Fruit fly (Drosophila melanogaster) whole organism, embryonic: ENCODE measurements around the gene CG42258.

ENCODE experiments used
- CG10543 ChIP-seq: fragments of 200-800 bp; sonication (Bioruptor generic); optimal IDR thresholded peaks from 3 replicates; lab custom pipeline; 2017; ENCODE audit warnings: missing biosample characterization, mild to moderate bottlenecking, missing genetic modification characterization, moderate library complexity
- CG12236 ChIP-seq: fragments of 200-800 bp; sonication (Bioruptor generic); optimal IDR thresholded peaks from 2 replicates; lab custom pipeline; 2016; ENCODE audit warnings: missing biosample characterization, missing genetic modification characterization
- CG12769 ChIP-seq: fragments of 200-800 bp; sonication (Bioruptor generic); optimal IDR thresholded peaks from 2 replicates; lab custom pipeline; 2019; ENCODE audit warnings: missing biosample characterization, mild to moderate bottlenecking, missing genetic modification characterization, moderate library complexity
- CG14860 ChIP-seq: fragments of 200-800 bp; sonication (Bioruptor generic); IDR thresholded peaks from 3 replicates; pipeline ENCODE4 v1.3.6; 2022; ENCODE audit warnings: missing biosample characterization, missing genetic modification characterization; ENCODE audit not compliant: partially characterized antibody
- CG15011 ChIP-seq: fragments of 200-800 bp; sonication (Bioruptor generic); optimal IDR thresholded peaks from 3 replicates; lab custom pipeline; 2018; ENCODE audit warnings: missing biosample characterization, mild to moderate bottlenecking, missing genetic modification characterization
- CG15696 ChIP-seq: fragments of 200-800 bp; sonication (Bioruptor generic); optimal IDR thresholded peaks from 2 replicates; lab custom pipeline; 2019; ENCODE audit warnings: missing biosample characterization, mild to moderate bottlenecking, missing genetic modification characterization, moderate library complexity
- CG2202 ChIP-seq: fragments of 200-800 bp; sonication (Bioruptor generic); optimal IDR thresholded peaks from 2 replicates; lab custom pipeline; 2018; ENCODE audit warnings: missing biosample characterization, mild to moderate bottlenecking, missing genetic modification characterization
- CG2678 ChIP-seq: fragments of 200-800 bp; sonication (Bioruptor generic); optimal IDR thresholded peaks from 3 replicates; lab custom pipeline; 2019; ENCODE audit warnings: missing biosample characterization, mild to moderate bottlenecking, missing genetic modification characterization, moderate library complexity
- CG9215 ChIP-seq: fragments of 200-800 bp; sonication (Bioruptor generic); IDR thresholded peaks from 2 replicates; pipeline ENCODE4 v1.3.6; 2022; ENCODE audit warnings: missing biosample characterization, missing genetic modification characterization
- CTCF ChIP-seq: fragments of 200-800 bp; sonication (Bioruptor generic); optimal IDR thresholded peaks from 2 replicates; lab custom pipeline; 2017; ENCODE audit warnings: missing biosample characterization, mild to moderate bottlenecking, missing genetic modification characterization, moderate library complexity
- Dip2 ChIP-seq: fragments of 200-800 bp; sonication (Bioruptor generic); IDR thresholded peaks from 2 replicates; pipeline ENCODE4 v1.3.6; 2022; ENCODE audit warnings: missing biosample characterization, missing genetic modification characterization
- Dp ChIP-seq: fragments of 200-800 bp; sonication (Bioruptor generic); optimal IDR thresholded peaks from 2 replicates; lab custom pipeline; 2018; ENCODE audit warnings: missing biosample characterization, mild to moderate bottlenecking, missing genetic modification characterization, moderate library complexity
- Ets65A ChIP-seq: fragments of 200-800 bp; sonication (Bioruptor generic); peaks from one replicate; lab custom pipeline; 2016; ENCODE audit warnings: missing biosample characterization, missing genetic modification characterization
- H15 ChIP-seq: fragments of 200-800 bp; sonication (Bioruptor generic); IDR thresholded peaks from 3 replicates; pipeline ENCODE4 v1.3.6; 2022; ENCODE audit warnings: missing biosample characterization, missing genetic modification characterization
- Lpt ChIP-seq: fragments of >200 bp; optimal IDR thresholded peaks from 2 replicates; lab custom pipeline; 2018; ENCODE audit warnings: missing biosample characterization, missing genetic modification characterization
- MTF-1 ChIP-seq: fragments of 200-800 bp; sonication (Bioruptor generic); optimal IDR thresholded peaks from 2 replicates; lab custom pipeline; 2018; ENCODE audit warnings: missing biosample characterization, mild to moderate bottlenecking, missing genetic modification characterization, borderline replicate concordance
- Myb ChIP-seq: fragments of 200-800 bp; sonication (Bioruptor generic); optimal IDR thresholded peaks from 2 replicates; lab custom pipeline; 2016; ENCODE audit warnings: missing biosample characterization, missing genetic modification characterization
- Sox102F ChIP-seq: fragments of 200-800 bp; sonication (Bioruptor generic); optimal IDR thresholded peaks from 2 replicates; lab custom pipeline; 2018; ENCODE audit warnings: missing biosample characterization, mild to moderate bottlenecking, missing genetic modification characterization, moderate library complexity
- Trl ChIP-seq, 3 experiments: fragments of >200 bp in 2 of 3; fragments of 200-800 bp in 1 of 3; sonication (Bioruptor generic) in 1 of 3; optimal IDR thresholded peaks; 2 replicates in 1 of 3; 3 replicates in 2 of 3; lab custom pipeline; 2016 to 2017; ENCODE audit warnings: missing biosample characterization in 1 of 3, missing genetic modification characterization in 1 of 3
- ab ChIP-seq: fragments of 200-800 bp; sonication (Bioruptor generic); optimal IDR thresholded peaks from 2 replicates; lab custom pipeline; 2016; ENCODE audit warnings: missing biosample characterization, missing genetic modification characterization
- ac ChIP-seq: fragments of 200-800 bp; sonication (Bioruptor generic); optimal IDR thresholded peaks from 3 replicates; lab custom pipeline; 2017; ENCODE audit warnings: missing biosample characterization, mild to moderate bottlenecking, missing genetic modification characterization
- ara ChIP-seq: fragments of 200-800 bp; sonication (Bioruptor generic); IDR thresholded peaks from 2 replicates; pipeline ENCODE4 v1.3.6; 2022; ENCODE audit warnings: missing biosample characterization, missing genetic modification characterization
- ci ChIP-seq: fragments of 200-800 bp; sonication (Bioruptor generic); IDR thresholded peaks from 3 replicates; pipeline ENCODE4 v1.3.6; 2022; ENCODE audit warnings: missing biosample characterization, missing genetic modification characterization
- crol ChIP-seq: fragments of 200-800 bp; sonication (Bioruptor generic); IDR thresholded peaks from 2 replicates; pipeline ENCODE4 v1.3.6; 2022; ENCODE audit warnings: missing biosample characterization, missing genetic modification characterization
- fd102C ChIP-seq: fragments of 200-800 bp; sonication (Bioruptor generic); optimal IDR thresholded peaks from 2 replicates; lab custom pipeline; 2018; ENCODE audit warnings: missing biosample characterization, mild to moderate bottlenecking, missing genetic modification characterization, moderate library complexity
- fru ChIP-seq: fragments of >200 bp; optimal IDR thresholded peaks from 2 replicates; lab custom pipeline; 2017
- gem ChIP-seq: fragments of 200-800 bp; sonication (Bioruptor generic); optimal IDR thresholded peaks from 2 replicates; lab custom pipeline; 2019; ENCODE audit warnings: missing biosample characterization, mild to moderate bottlenecking, missing genetic modification characterization, moderate library complexity
- her ChIP-seq: fragments of 200-800 bp; sonication (Bioruptor generic); optimal IDR thresholded peaks from 2 replicates; lab custom pipeline; 2016; ENCODE audit warnings: missing biosample characterization, missing genetic modification characterization
- kah ChIP-seq: fragments of 200-800 bp; sonication (Bioruptor generic); optimal IDR thresholded peaks from 2 replicates; lab custom pipeline; 2018; ENCODE audit warnings: missing biosample characterization, mild to moderate bottlenecking, missing genetic modification characterization
- nau ChIP-seq: fragments of 200-800 bp; sonication (Bioruptor generic); optimal IDR thresholded peaks from 3 replicates; lab custom pipeline; 2017; ENCODE audit warnings: missing biosample characterization, mild to moderate bottlenecking, missing genetic modification characterization, missing genetic modification reagents
- onecut ChIP-seq: fragments of 200-800 bp; sonication (Bioruptor generic); IDR thresholded peaks from 2 replicates; pipeline ENCODE4 v1.3.6; 2022; ENCODE audit warnings: missing biosample characterization, missing genetic modification characterization
- psq ChIP-seq: fragments of 200-800 bp; sonication (Bioruptor generic); optimal IDR thresholded peaks from 2 replicates; lab custom pipeline; 2017; ENCODE audit warnings: missing biosample characterization, missing genetic modification characterization
- ro ChIP-seq: fragments of 200-800 bp; sonication (Bioruptor generic); IDR thresholded peaks from 2 replicates; pipeline ENCODE4 v1.3.6; 2022; ENCODE audit warnings: missing biosample characterization, missing genetic modification characterization
- sd ChIP-seq: fragments of 200-800 bp; sonication (Bioruptor generic); optimal IDR thresholded peaks from 3 replicates; lab custom pipeline; 2018; ENCODE audit warnings: missing biosample characterization, mild to moderate bottlenecking, missing genetic modification characterization, moderate library complexity
- so ChIP-seq: fragments of 200-800 bp; sonication (Bioruptor generic); IDR thresholded peaks from 3 replicates; pipeline ENCODE4 v1.3.6; 2022; ENCODE audit warnings: missing biosample characterization, missing genetic modification characterization
- stc ChIP-seq: fragments of 200-800 bp; sonication (Bioruptor generic); IDR thresholded peaks from 2 replicates; pipeline ENCODE4 v1.3.6; 2022; ENCODE audit warnings: missing biosample characterization, missing genetic modification characterization
- stwl ChIP-seq: fragments of 200-800 bp; sonication (Bioruptor generic); optimal IDR thresholded peaks from 3 replicates; lab custom pipeline; 2018; ENCODE audit warnings: missing biosample characterization, mild to moderate bottlenecking, missing genetic modification characterization, moderate library complexity
- trem ChIP-seq: fragments of 200-800 bp; optimal IDR thresholded peaks from 3 replicates; lab custom pipeline; 2019; ENCODE audit warnings: missing biosample characterization, mild to moderate bottlenecking, missing genetic modification characterization, moderate library complexity
- tx ChIP-seq: fragments of 200-800 bp; sonication (Bioruptor generic); optimal IDR thresholded peaks from 2 replicates; lab custom pipeline; 2016; ENCODE audit warnings: missing biosample characterization, missing genetic modification characterization
- vvl ChIP-seq: fragments of 200-800 bp; sonication (Bioruptor generic); IDR thresholded peaks from 2 replicates; pipeline ENCODE4 v1.3.6; 2022; ENCODE audit warnings: missing biosample characterization, missing genetic modification characterization

Gene CG42258

DNA sequence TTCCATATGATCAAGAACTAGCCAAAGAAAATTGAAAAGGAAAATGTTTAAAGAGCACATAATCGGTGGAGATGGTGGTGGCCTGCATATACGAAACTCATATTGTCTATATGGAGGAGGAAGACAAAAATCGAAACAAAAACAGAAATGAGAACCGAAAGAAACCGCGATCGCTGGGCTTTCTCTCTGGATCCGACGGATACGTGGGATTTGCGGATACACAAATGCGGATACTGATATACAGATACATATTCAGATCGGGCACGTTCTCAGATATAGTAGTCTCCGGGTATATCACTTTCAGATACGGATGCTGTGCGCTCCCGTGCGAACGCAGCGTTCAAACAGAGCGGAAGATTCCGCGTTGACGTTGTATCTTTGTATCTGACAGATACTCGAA lies 31.4 kb upstream of the CG42258 start, which contains the start of gene Pkcdelta:
Gene Pkcdelta, plus strand, starts transcription at position 301 of the 400 bp plus-strand sequence.
- peak; percentile 63; the same call in 1 of the 3 replicates for TF ChIP-seq so (GFP tag; lab: Robert Waterston, UW)
- no peak for TF ChIP-seq fd102C (GFP tag; lab: Kevin White, UChicago)
- no peak for TF ChIP-seq ac (GFP tag; lab: Kevin White, UChicago)
- peak; percentile 5 for TF ChIP-seq Ets65A (GFP tag; lab: Kevin White, UChicago)
- peak in 1 of 2 experiments; percentile 43 for TF ChIP-seq Trl (optimal IDR thresholded peaks at IDR 0.05; lab: Kevin White, UChicago)
- TF ChIP-seq Trl (GFP tag; optimal IDR thresholded peaks at IDR 0.05; lab: Kevin White, UChicago): no peak
- TF ChIP-seq, all 482 proteins: peak for 3

DNA sequence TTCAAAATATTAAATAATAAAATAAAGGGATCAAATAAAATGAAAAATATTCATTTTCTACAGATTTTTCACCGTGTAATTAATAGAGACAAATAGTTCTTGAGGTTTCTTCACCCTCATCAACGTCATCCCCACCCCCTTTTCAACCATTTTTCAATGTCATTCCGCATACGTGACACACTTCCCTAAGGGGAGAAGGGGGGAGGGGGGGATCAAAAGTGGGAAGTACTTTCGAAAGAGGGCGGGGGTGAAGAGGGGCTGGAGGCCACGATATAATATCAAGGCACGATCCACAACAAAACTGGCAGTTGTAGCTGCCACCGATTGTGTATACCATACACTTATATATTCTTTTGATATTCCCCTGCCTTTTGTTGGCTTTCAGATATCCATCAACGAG lies 28.7 kb upstream of the CG42258 start:
- TF ChIP-seq Dp (GFP tag; lab: Kevin White, UChicago) (no peak), CG12236 (GFP tag; lab: Kevin White, UChicago) (no peak), Sox102F (GFP tag; lab: Kevin White, UChicago) (no peak), fru (lab: Kevin White, UChicago) (no peak), gem (tag; lab: Kevin White, UChicago) (peak; percentile 8), ara (GFP tag; lab: Robert Waterston, UW) (no peak), stwl (tag; lab: Kevin White, UChicago) (no peak), CG15011 (GFP tag; lab: Kevin White, UChicago) (no peak), Myb (GFP tag; lab: Kevin White, UChicago) (no peak), ab (GFP tag; lab: Kevin White, UChicago) (no peak), ci (GFP tag; lab: Robert Waterston, UW) (no peak), CG15696 (tag; lab: Kevin White, UChicago) (no peak), CG2202 (tag; lab: Kevin White, UChicago) (no peak), vvl (GFP tag; lab: Robert Waterston, UW) (no peak), her (GFP tag; lab: Kevin White, UChicago) (no peak), kah (GFP tag; lab: Kevin White, UChicago) (no peak), Lpt (GFP tag; lab: Kevin White, UChicago) (no peak), tx (GFP tag; lab: Kevin White, UChicago) (no peak), ro (no peak), CG10543 (GFP tag; lab: Kevin White, UChicago) (no peak), CG12769 (peak; percentile 87), H15 (GFP tag; lab: Robert Waterston, UW) (no peak), psq (GFP tag; lab: Kevin White, UChicago) (no peak), crol (GFP tag; lab: Robert Waterston, UW) (peak; percentile 69), CG2678 (tag; lab: Kevin White, UChicago) (no peak), MTF-1 (GFP tag; lab: Kevin White, UChicago) (no peak), CG9215 (GFP tag; lab: Robert Waterston, UW) (no peak), nau (GFP tag; lab: Kevin White, UChicago) (no peak), sd (tag; lab: Kevin White, UChicago) (peak; percentile 70), trem (no peak), CG14860 (GFP tag; lab: Robert Waterston, UW) (no peak), stc (GFP tag; lab: Robert Waterston, UW) (no peak)

DNA sequence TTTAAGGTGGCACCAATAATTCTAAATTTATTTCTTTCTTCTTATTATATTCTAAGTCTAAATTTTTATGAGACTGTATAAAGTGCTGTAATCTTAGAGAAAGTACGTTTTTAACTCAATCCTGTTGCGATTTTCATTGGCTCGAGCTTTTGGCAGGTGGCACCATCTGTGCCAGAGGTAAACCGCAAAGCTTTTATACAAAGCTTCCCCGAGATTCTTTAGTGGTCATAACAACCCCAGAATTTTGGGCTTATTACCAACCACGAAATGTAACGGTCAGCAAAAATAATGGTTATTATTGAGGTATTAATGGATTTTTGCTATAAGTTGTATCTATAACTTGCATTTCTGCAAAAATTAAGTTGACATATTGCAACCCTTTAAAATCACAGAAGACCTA lies 26.2 kb upstream of the CG42258 start:
- TF ChIP-seq Myb (GFP tag; lab: Kevin White, UChicago): peak; percentile 51
- TF ChIP-seq CTCF (GFP tag; lab: Kevin White, UChicago): peak; percentile 88
- TF ChIP-seq psq (GFP tag; lab: Kevin White, UChicago): no peak
- TF ChIP-seq onecut: no peak
- TF ChIP-seq Dip2 (GFP tag; lab: Robert Waterston, UW): peak; percentile 81
